Worm (Caenorhabditis elegans) whole organism, early embryonic: ENCODE data around the gene lin-26.

ENCODE experiments used
- ama-1 ChIP-seq: fragments of 150-350 bp; optimal IDR thresholded peaks from 2 replicates; lab custom pipeline; 2014
- flt-1 ChIP-seq: fragments of 200-800 bp; sonication (Bioruptor generic); IDR thresholded peaks from 2 replicates; pipeline ENCODE4 v1.3.6; 2022; ENCODE audit warnings: missing genetic modification characterization, missing compliant biosample characterization
- hmg-4 ChIP-seq: fragments of 200-800 bp; sonication (Bioruptor generic); optimal IDR thresholded peaks from 2 replicates; lab custom pipeline; 2018; ENCODE audit warnings: mild to moderate bottlenecking, missing genetic modification characterization, missing compliant biosample characterization
- scrt-1 ChIP-seq: fragments of 200-800 bp; sonication (Bioruptor generic); IDR thresholded peaks from 2 replicates; pipeline ENCODE4 v1.3.6; 2022; ENCODE audit warnings: missing genetic modification characterization, missing compliant biosample characterization
- sea-1 ChIP-seq: fragments of 200-800 bp; sonication (Bioruptor generic); conservative IDR thresholded peaks from 2 replicates; pipeline ENCODE4 v1.3.6; 2022; ENCODE audit warnings: missing genetic modification characterization, missing compliant biosample characterization
- tbx-37 ChIP-seq: fragments of 200-800 bp; sonication (Bioruptor generic); conservative IDR thresholded peaks from 2 replicates; pipeline ENCODE4 v1.3.6; 2022; ENCODE audit warnings: missing genetic modification reagents, missing genetic modification characterization, missing compliant biosample characterization
- tra-4 ChIP-seq: sonication (generic microtip); optimal IDR thresholded peaks from 2 replicates; lab custom pipeline; 2017; ENCODE audit warnings: missing genetic modification characterization, missing compliant biosample characterization

ce11 chrII:7681898-7682297 lies at the start of gene lin-26:
- TF ChIP-seq tbx-37 (no peak), hmg-4 (GFP tag; lab: Kevin White, UChicago) (no peak), ama-1 (lab: Kevin White, UChicago) (no peak), tra-4 (tag; lab: Kevin White, UChicago) (no peak), flt-1 (GFP tag; lab: Robert Waterston, UW) (no peak), scrt-1 (GFP tag; lab: Robert Waterston, UW) (no peak), sea-1 (GFP tag; lab: Robert Waterston, UW) (no peak)
